Worm (Caenorhabditis elegans) whole organism, L3 larva: ENCODE data around the gene C05C8.7.

Experiments used
- ZK546.5 ChIP-seq: sonication (generic microtip); optimal IDR thresholded peaks from 2 replicates; lab custom pipeline; 2017; ENCODE audit warnings: missing biosample characterization, missing genetic modification characterization
- eor-1 ChIP-seq, 2 experiments: fragments of 150-350 bp; optimal IDR thresholded peaks; 2 replicates each; lab custom pipeline; 2014 to 2018; ENCODE audit warnings: missing biosample characterization in 2 of 2, missing genetic modification characterization in 2 of 2
- lin-39 ChIP-seq: fragments of 150-350 bp; optimal IDR thresholded peaks from 2 replicates; lab custom pipeline; 2018; ENCODE audit warnings: missing biosample characterization, missing genetic modification reagents, missing genetic modification characterization
- mdl-1 ChIP-seq: fragments of 150-350 bp; optimal IDR thresholded peaks from 2 replicates; lab custom pipeline; 2014; ENCODE audit warnings: missing biosample characterization, missing genetic modification characterization
- nhr-11 ChIP-seq: fragments of 150-350 bp; optimal IDR thresholded peaks from 2 replicates; lab custom pipeline; 2014; ENCODE audit warnings: missing biosample characterization, missing genetic modification characterization
- nhr-76 ChIP-seq: fragments of 150-350 bp; sonication (generic microtip); optimal IDR thresholded peaks from 5 replicates; lab custom pipeline; 2014; ENCODE audit warnings: missing biosample characterization, missing genetic modification characterization
- unc-62 ChIP-seq: fragments of 150-350 bp; sonication (generic microtip); optimal IDR thresholded peaks from 4 replicates; lab custom pipeline; 2014; ENCODE audit warnings: missing biosample characterization, missing genetic modification reagents, missing genetic modification characterization

DNA sequence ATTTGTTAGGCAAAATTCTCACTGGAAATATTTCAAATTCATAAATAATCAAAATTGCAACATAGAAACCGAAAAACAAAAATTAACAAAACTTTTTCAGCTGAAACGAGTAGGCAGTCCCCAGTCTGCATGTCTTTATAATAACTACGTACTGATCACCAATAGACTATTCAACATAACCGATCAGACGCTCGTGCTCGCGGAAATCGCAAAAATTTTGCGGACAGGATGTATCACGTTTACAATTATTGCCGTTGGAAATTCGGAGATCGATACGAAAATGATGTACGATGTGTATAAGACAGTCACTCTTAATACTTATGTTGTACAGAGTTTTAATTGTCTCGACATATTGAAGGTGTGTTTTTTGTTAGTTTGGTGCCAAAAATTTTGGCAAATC, 45.5 kb downstream of the C05C8.7 start:
- no peak for TF ChIP-seq lin-39 (tag; lab: Kevin White, UChicago)
- TF ChIP-seq eor-1 (tag; optimal IDR thresholded peaks at IDR 0.05; lab: Kevin White, UChicago): no peak
- TF ChIP-seq nhr-11 (tag; lab: Kevin White, UChicago): no peak
- TF ChIP-seq unc-62: no peak
- no peak for TF ChIP-seq ZK546.5
- TF ChIP-seq mdl-1 (tag; lab: Kevin White, UChicago): no peak
- no peak for TF ChIP-seq nhr-76 (tag; lab: Kevin White, UChicago)
